Worm (Caenorhabditis elegans): Measurements from ENCODE around the gene F28D1.6.

DNA sequence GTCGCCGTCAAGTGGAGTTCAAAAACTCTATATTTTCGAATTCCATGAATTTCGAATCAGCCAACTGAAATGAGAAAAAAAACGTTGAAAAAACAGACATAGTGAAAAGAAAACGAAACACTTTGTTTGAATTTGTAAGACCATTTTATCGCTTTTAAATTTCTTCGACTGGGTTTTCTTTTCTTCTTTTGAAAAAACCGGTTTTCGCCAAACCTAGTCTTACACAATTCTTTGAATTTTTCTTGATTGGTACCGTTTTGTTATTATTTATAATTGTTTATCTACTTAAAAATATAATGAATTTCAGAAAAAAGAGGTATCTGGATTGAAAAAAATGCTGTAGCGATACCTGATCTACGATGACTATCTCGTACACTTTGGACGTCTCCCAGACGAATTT lies 35.3 kb downstream of the F28D1.6 start, which contains the start of gene best-22:
- TF ChIP-seq nhr-76 (tag; optimal IDR thresholded peaks at IDR 0.05) (no peak), mep-1 (tag; optimal IDR thresholded peaks at IDR 0.05) (no peak), mab-5 (tag; optimal IDR thresholded peaks at IDR 0.05) (no peak), nhr-237 (tag; optimal IDR thresholded peaks at IDR 0.05) (no peak)

All from whole organism, mixed stage, embryonic.